Fruit fly (Drosophila melanogaster): ENCODE results near the gene CG7304.

dm6 chr3L:15713932-15714492, 34.5 kb downstream of the CG7304 start:
- TF ChIP-seq dsf (GFP tag; optimal IDR thresholded peaks at IDR 0.05; ENCODE audit: borderline replicate concordance) (no peak), Hr83 (GFP tag; optimal IDR thresholded peaks at IDR 0.05; ENCODE audit: poor library complexity, severe bottlenecking) (peak; percentile 83), ey (GFP tag; optimal IDR thresholded peaks at IDR 0.05) (no peak), dl (GFP tag; optimal IDR thresholded peaks at IDR 0.05; ENCODE audit: insufficient read depth in 1 of 2, partially characterized antibody in 2 of 2) (no peak), Myc (optimal IDR thresholded peaks at IDR 0.05) (no peak), Rel (GFP tag; optimal IDR thresholded peaks at IDR 0.05) (no peak), Rel (tag; optimal IDR thresholded peaks at IDR 0.05) (no peak), brk (GFP tag; optimal IDR thresholded peaks at IDR 0.05) (no peak), pan (optimal IDR thresholded peaks at IDR 0.05) (no peak), sv (GFP tag; optimal IDR thresholded peaks at IDR 0.05) (no peak), woc (GFP tag; optimal IDR thresholded peaks at IDR 0.05) (no peak), fru (GFP tag; optimal IDR thresholded peaks at IDR 0.05) (no peak), lola (GFP tag; optimal IDR thresholded peaks at IDR 0.05) (no peak), Jra (GFP tag; optimal IDR thresholded peaks at IDR 0.05) (no peak), psq (GFP tag; optimal IDR thresholded peaks at IDR 0.05) (no peak)

Measured in whole organism, wandering third instar larva.